Worm (Caenorhabditis elegans) whole organism, L1 larva: ENCODE measurements around the gene C56G3.2.

Experiments
- C04F5.9 ChIP-seq: sonication (generic microtip); optimal IDR thresholded peaks from 2 replicates; lab custom pipeline; 2016; ENCODE audit warnings: missing genetic modification characterization, missing compliant biosample characterization
- aha-1 ChIP-seq: fragments of 150-350 bp; optimal IDR thresholded peaks from 2 replicates; lab custom pipeline; 2014; ENCODE audit warnings: missing biosample characterization, missing genetic modification characterization
- ceh-82 ChIP-seq, 3 experiments: fragments of 150-350 bp in 1 of 3; sonication (generic microtip) in 2 of 3; optimal IDR thresholded peaks; 2 replicates each; lab custom pipeline; 2014 to 2017; ENCODE audit warnings: missing biosample characterization in 3 of 3, missing genetic modification characterization in 3 of 3
- elt-3 ChIP-seq, 6 experiments: fragments of 150-350 bp in 1 of 6; sonication (generic microtip); optimal IDR thresholded peaks; 2 replicates each; lab custom pipeline; 2017 to 2018; ENCODE audit warnings: missing biosample characterization in 6 of 6, missing genetic modification characterization in 6 of 6, inconsistent platforms in 1 of 6
- lin-13 ChIP-seq: fragments of 150-350 bp; optimal IDR thresholded peaks from 2 replicates; lab custom pipeline; 2014; ENCODE audit warnings: missing biosample characterization, missing genetic modification reagents, missing genetic modification characterization
- lir-3 ChIP-seq: sonication (generic microtip); optimal IDR thresholded peaks from 2 replicates; lab custom pipeline; 2016; ENCODE audit warnings: mild to moderate bottlenecking, missing genetic modification characterization, moderate library complexity, missing compliant biosample characterization; ENCODE audit not compliant: poor library complexity
- mdl-1 ChIP-seq, 2 experiments: fragments of 150-350 bp; optimal IDR thresholded peaks; 2 replicates each; lab custom pipeline; 2014 to 2017; ENCODE audit warnings: missing biosample characterization in 2 of 2, missing genetic modification characterization in 2 of 2, inconsistent platforms in 1 of 2
- nhr-90 ChIP-seq: sonication (generic microtip); optimal IDR thresholded peaks from 2 replicates; lab custom pipeline; 2016; ENCODE audit warnings: mild to moderate bottlenecking, missing genetic modification characterization, missing compliant biosample characterization; ENCODE audit not compliant: poor library complexity
- skn-1 ChIP-seq: fragments of 150-350 bp; optimal IDR thresholded peaks from 2 replicates; lab custom pipeline; 2014; ENCODE audit warnings: missing biosample characterization, missing genetic modification characterization
- sup-37 ChIP-seq: fragments of 200-800 bp; sonication (Bioruptor generic); optimal IDR thresholded peaks from 2 replicates; lab custom pipeline; 2018; ENCODE audit warnings: mild to moderate bottlenecking, missing genetic modification characterization, missing compliant biosample characterization
- unc-130 ChIP-seq: fragments of 150-350 bp; optimal IDR thresholded peaks from 2 replicates; lab custom pipeline; 2017; ENCODE audit warnings: missing biosample characterization, missing genetic modification characterization, inconsistent platforms

DNA sequence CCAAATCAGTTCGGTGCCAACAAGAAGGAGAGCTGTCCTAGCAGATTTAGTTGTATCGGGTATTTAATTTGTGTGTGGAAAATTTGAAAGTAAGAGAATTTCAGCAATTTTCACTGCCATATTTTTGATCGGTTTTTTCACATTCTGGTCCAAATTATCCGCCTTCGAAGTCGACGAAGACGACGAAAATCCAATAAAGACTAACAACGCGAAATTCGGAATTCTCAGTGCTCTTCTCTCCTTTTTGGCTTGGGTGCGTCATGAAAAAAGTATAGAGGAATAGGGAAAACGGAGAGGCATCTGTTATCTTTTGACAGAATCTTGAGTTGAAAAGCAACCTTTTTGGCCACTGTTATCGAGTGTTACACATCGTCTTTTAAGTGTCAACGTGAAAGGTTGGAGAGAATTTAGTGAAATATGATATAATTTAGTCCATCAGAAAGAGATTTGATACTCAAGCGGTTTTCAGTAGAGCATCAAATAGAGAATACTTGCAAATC, 37.3 kb upstream of the C56G3.2 start:
- TF ChIP-seq lir-3 (tag; lab: Kevin White, UChicago), result no peak
- no peak for TF ChIP-seq C04F5.9
- TF ChIP-seq sup-37, result no peak
- no peak for TF ChIP-seq nhr-90 (tag; lab: Kevin White, UChicago)
- no peak for TF ChIP-seq skn-1 (tag; lab: Kevin White, UChicago)
- TF ChIP-seq elt-3 (tag; optimal IDR thresholded peaks at IDR 0.05; lab: Kevin White, UChicago), result no peak
- TF ChIP-seq lin-13 (GFP tag; lab: Kevin White, UChicago), result no peak
- peak in 1 of 3 experiments; percentile 4 for TF ChIP-seq ceh-82 (tag; optimal IDR thresholded peaks at IDR 0.05; lab: Kevin White, UChicago)
- TF ChIP-seq mdl-1 (tag; optimal IDR thresholded peaks at IDR 0.05; lab: Kevin White, UChicago), result no peak
- no peak for TF ChIP-seq aha-1
- no peak for TF ChIP-seq unc-130
